Worm (Caenorhabditis elegans): ENCODE measurements around the gene dml-1.

Gene dml-1

DNA sequence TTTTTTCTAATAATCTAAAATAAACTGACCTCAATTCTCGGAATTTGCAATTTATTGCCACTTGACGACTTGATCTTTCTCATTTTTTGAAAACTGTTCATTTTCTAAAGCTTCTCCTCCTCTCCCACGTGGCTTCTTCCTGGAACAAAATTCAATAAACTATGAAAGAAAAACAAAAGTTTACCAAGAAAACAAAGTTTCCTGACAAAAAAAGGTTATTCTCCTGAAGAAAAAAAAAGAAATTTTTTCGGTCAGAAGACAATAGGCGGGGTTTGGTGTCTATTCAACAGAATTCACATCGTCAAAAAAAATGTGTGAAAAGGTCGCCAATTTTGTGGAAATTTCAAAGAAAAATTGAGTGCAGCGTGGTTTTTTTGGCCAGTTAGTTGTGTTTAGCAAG lies 22.0 kb upstream of the dml-1 start, which contains the start of gene Y54G2A.16:
Gene Y54G2A.16 (minus strand): TSS at position 101 of the 400 bp plus-strand sequence.
- no peak for TF ChIP-seq nhr-21 (tag; optimal IDR thresholded peaks at IDR 0.05)
- TF ChIP-seq unc-39 (tag; optimal IDR thresholded peaks at IDR 0.05) = no peak
- TF ChIP-seq peb-1 (tag; optimal IDR thresholded peaks at IDR 0.05) = no peak
- TF ChIP-seq mdl-1 (tag; optimal IDR thresholded peaks at IDR 0.05) = no peak
- TF ChIP-seq nhr-129 (tag; optimal IDR thresholded peaks at IDR 0.05) = no peak
- no peak for TF ChIP-seq mbf-1 (tag; optimal IDR thresholded peaks at IDR 0.05)
- TF ChIP-seq snpc-4 (tag; optimal IDR thresholded peaks at IDR 0.05) = no peak
- TF ChIP-seq ztf-4 (tag; optimal IDR thresholded peaks at IDR 0.05) = no peak

- TF ChIP-seq lsy-2 (tag; optimal IDR thresholded peaks at IDR 0.05) = peak in 1 of 2 experiments; percentile 11
- TF ChIP-seq nhr-12 (tag; optimal IDR thresholded peaks at IDR 0.05) = no peak
- TF ChIP-seq nhr-129 (tag; optimal IDR thresholded peaks at IDR 0.05) = peak; percentile 26
- TF ChIP-seq F13H6.1 (tag; optimal IDR thresholded peaks at IDR 0.05) = peak; percentile 94
Observed at ce11 chrIV:2885260-2885659, 1.5 kb upstream of the dml-1 start.

DNA sequence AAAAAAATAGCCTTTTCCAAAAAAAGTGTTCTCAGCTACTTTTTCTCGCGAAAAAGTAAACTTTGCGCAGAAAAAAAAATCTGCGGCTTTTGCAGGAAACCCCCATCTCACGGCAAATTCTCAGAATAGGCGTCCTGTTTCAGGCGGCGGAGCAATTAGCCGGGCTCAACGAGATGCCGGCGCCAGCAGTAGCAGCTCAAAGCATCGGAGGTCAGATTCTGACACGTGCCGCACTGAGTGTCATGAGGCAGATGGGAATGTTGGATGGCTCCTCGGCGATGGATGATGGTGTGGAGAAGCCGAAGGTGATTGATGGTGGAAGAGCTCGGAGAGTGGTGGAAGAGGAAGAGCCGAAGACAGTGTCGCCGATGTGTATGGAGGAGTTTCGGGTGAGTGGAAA lies 490 bp downstream of the dml-1 start:
- no peak for TF ChIP-seq F13H6.1 (tag; optimal IDR thresholded peaks at IDR 0.05)
- TF ChIP-seq gmeb-1 (tag; optimal IDR thresholded peaks at IDR 0.05) = no peak

DNA sequence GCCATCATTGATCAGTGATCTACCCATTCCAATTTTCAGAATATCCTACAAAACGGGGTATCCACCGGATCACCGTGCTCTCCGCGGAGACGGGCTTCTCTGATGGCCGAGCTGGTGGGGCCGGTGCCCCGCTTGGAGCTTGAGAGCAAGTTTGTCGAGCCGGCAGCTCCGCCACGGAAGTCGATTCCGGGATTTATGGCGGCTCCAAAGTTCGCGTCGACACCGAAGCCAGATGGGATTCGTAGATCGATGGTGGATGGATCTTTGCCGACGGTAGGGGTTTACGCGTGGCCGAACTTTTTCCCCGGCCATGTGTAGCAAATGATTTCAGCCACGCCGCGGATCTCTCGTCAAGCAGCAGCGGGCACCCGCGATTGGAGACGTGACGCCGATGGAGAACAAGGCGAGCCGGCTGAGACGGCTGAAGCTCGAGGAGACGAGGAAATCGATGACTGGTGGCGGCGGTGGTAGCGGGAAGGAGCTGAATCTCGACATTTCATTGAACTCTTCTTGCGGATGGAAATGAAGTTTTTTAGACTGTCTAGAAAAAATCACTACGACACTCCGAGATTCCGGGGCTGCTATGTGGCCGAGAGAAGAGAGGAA lies 1.8 kb downstream of the dml-1 start:
- TF ChIP-seq blmp-1 (tag; optimal IDR thresholded peaks at IDR 0.05; ENCODE audit: insufficient read depth) (no peak), peb-1 (tag; optimal IDR thresholded peaks at IDR 0.05) (no peak), lin-39 (tag; optimal IDR thresholded peaks at IDR 0.05) (no peak), elt-3 (tag; optimal IDR thresholded peaks at IDR 0.05) (no peak)

ce11 chrIV:2890401-2890952 lies 3.7 kb downstream of the dml-1 start, which contains the start of the genes nprt-1 and dib-1:
Gene nprt-1, minus strand, starts transcription at chrIV:2890451.
Gene dib-1, plus strand, starts transcription at chrIV:2890882.
- peak; percentile 64 for TF ChIP-seq nhr-129 (tag; optimal IDR thresholded peaks at IDR 0.05)
- no peak for TF ChIP-seq aly-2 (tag; optimal IDR thresholded peaks at IDR 0.05)
- TF ChIP-seq ztf-11 (tag; optimal IDR thresholded peaks at IDR 0.05) = no peak
- TF ChIP-seq gmeb-1 (tag; optimal IDR thresholded peaks at IDR 0.05) = peak; percentile 86
- TF ChIP-seq peb-1 (tag; optimal IDR thresholded peaks at IDR 0.05) = no peak
- peak; percentile 3 for TF ChIP-seq fos-1 (tag; optimal IDR thresholded peaks at IDR 0.05)
- TF ChIP-seq sma-3 (GFP tag; optimal IDR thresholded peaks at IDR 0.05) = no peak
- peak; percentile 21 for TF ChIP-seq sma-9 (GFP tag; optimal IDR thresholded peaks at IDR 0.05)
- no peak for TF ChIP-seq sma-9 (tag; optimal IDR thresholded peaks at IDR 0.05)
- TF ChIP-seq unc-55 (GFP tag; optimal IDR thresholded peaks at IDR 0.05) = peak; percentile 87
- TF ChIP-seq crh-2 (tag; optimal IDR thresholded peaks at IDR 0.05) = peak; percentile 64
- peak; percentile 7 for TF ChIP-seq nhr-21 (tag; optimal IDR thresholded peaks at IDR 0.05)
- TF ChIP-seq lsy-2 (tag; optimal IDR thresholded peaks at IDR 0.05) = peak; percentile 52 to 79
- peak; percentile 71 for TF ChIP-seq C34F6.9 (tag; optimal IDR thresholded peaks at IDR 0.05)
- peak; percentile 73 for TF ChIP-seq lin-13 (GFP tag; optimal IDR thresholded peaks at IDR 0.05)
- peak; percentile 12 for TF ChIP-seq nhr-6 (tag; optimal IDR thresholded peaks at IDR 0.05)
- peak; percentile 35 for TF ChIP-seq nhr-25 (tag; optimal IDR thresholded peaks at IDR 0.05)

DNA sequence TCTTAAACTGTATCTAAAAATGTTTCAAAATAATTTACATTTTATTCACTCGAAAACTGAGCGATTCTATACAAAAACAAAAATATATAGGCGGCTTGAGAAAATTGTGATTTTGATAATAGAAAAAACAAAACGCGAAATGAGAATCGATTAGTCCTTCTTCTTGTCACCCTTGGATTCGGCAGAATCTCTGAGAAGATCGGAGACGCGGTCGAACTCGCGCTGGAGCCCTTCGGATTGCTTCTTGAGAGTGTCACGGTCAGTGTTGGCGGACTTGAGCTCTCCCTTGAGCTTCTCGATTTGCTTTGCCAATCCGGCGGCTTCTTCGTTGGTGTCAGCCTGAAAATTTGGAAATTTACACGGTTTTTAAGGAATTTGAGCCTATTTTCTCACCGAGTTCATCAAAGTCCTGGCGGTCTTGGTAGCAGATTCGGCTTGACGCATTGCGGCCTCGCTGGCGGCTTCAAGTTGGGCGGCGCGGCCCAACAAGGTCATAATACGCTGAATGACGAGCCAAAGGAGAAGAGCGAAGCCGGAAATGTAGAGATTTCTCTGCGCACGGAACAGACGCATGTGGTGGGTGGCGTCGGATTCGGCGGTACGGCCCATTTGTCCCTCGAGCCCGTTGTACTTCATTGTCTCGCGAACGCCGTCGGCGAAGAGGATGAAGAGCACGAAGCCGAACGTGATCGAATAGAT lies 4.9 kb downstream of the dml-1 start:
- no peak for TF ChIP-seq sma-3 (GFP tag; optimal IDR thresholded peaks at IDR 0.05)
- TF ChIP-seq skn-1 (tag; optimal IDR thresholded peaks at IDR 0.05) = no peak
- no peak for TF ChIP-seq Y55F3AM.14 (GFP tag; optimal IDR thresholded peaks at IDR 0.05)
- no peak for TF ChIP-seq peb-1 (tag; optimal IDR thresholded peaks at IDR 0.05)
- TF ChIP-seq R02D3.7 (tag; optimal IDR thresholded peaks at IDR 0.05) = no peak
- TF ChIP-seq egl-27 (tag; optimal IDR thresholded peaks at IDR 0.05) = no peak
- TF ChIP-seq lin-39 (tag; optimal IDR thresholded peaks at IDR 0.05) = no peak
- no peak for TF ChIP-seq unc-62 (GFP tag; optimal IDR thresholded peaks at IDR 0.05)

Measured in whole organism, L2 larva.